Worm (Caenorhabditis elegans) whole organism, midembryonic: ENCODE measurements around the gene mrpl-48.

Experiments used
- T22C8.4 ChIP-seq: fragments of 200-800 bp; sonication (Bioruptor generic); IDR thresholded peaks from 2 replicates; pipeline ENCODE4 v1.3.6; 2022; ENCODE audit warnings: missing genetic modification characterization, missing compliant biosample characterization
- flt-1 ChIP-seq: fragments of 200-800 bp; sonication (Bioruptor generic); IDR thresholded peaks from 2 replicates; pipeline ENCODE4 v1.3.6; 2022; ENCODE audit warnings: missing genetic modification characterization, missing compliant biosample characterization
- klf-2 ChIP-seq: fragments of 200-800 bp; sonication (Bioruptor generic); conservative IDR thresholded peaks from 2 replicates; pipeline ENCODE4 v1.3.6; 2022; ENCODE audit warnings: missing genetic modification reagents, missing genetic modification characterization, missing compliant biosample characterization
- med-1 ChIP-seq: sonication (generic microtip); optimal IDR thresholded peaks from 2 replicates; lab custom pipeline; 2017; ENCODE audit warnings: missing genetic modification characterization, mild to moderate bottlenecking, missing compliant biosample characterization, antibody characterized with exemption, missing genetic modification reagents; ENCODE audit not compliant: insufficient read depth
- ref-1 ChIP-seq: fragments of 200-800 bp; sonication (Bioruptor generic); conservative IDR thresholded peaks from 2 replicates; pipeline ENCODE4 v1.3.6; 2022; ENCODE audit warnings: missing genetic modification reagents, missing genetic modification characterization, missing compliant biosample characterization
- tab-1 ChIP-seq: fragments of 200-800 bp; sonication (Bioruptor generic); IDR thresholded peaks from 2 replicates; pipeline ENCODE4 v1.3.6; 2022; ENCODE audit warnings: missing genetic modification characterization, missing compliant biosample characterization
- ztf-23 ChIP-seq: fragments of 200-800 bp; sonication (Bioruptor generic); IDR thresholded peaks from 2 replicates; pipeline ENCODE4 v1.3.6; 2022; ENCODE audit warnings: missing genetic modification reagents, missing genetic modification characterization, missing compliant biosample characterization
- ztf-29 ChIP-seq: fragments of 200-800 bp; sonication (Bioruptor generic); IDR thresholded peaks from 2 replicates; pipeline ENCODE4 v1.3.6; 2022; ENCODE audit warnings: missing genetic modification reagents, missing genetic modification characterization, missing compliant biosample characterization

- TF ChIP-seq flt-1 (GFP tag; lab: Robert Waterston, UW): no peak
- no peak for TF ChIP-seq med-1
- no peak for TF ChIP-seq ztf-23 (GFP tag; lab: Robert Waterston, UW)
- no peak for TF ChIP-seq T22C8.4 (GFP tag; lab: Robert Waterston, UW)
- TF ChIP-seq ztf-29 (GFP tag; lab: Robert Waterston, UW): no peak
- no peak for TF ChIP-seq tab-1
- no peak for TF ChIP-seq ref-1 (GFP tag; lab: Robert Waterston, UW)
- no peak for TF ChIP-seq klf-2 (GFP tag; lab: Robert Waterston, UW)
These were observed at the start of gene mrpl-48 for ce11 chrV:5593406-5593805.
